Fruit fly (Drosophila melanogaster) whole organism, embryonic: ENCODE data around the gene CG44006.

ENCODE experiments used
- Asciz ChIP-seq: fragments of 200-800 bp; sonication (Bioruptor generic); optimal IDR thresholded peaks from 2 replicates; lab custom pipeline; 2017; ENCODE audit warnings: missing biosample characterization, mild to moderate bottlenecking, missing genetic modification characterization, missing genetic modification reagents
- Bteb2 ChIP-seq: fragments of 200-800 bp; sonication (Bioruptor generic); optimal IDR thresholded peaks from 2 replicates; lab custom pipeline; 2016; ENCODE audit warnings: missing biosample characterization, missing genetic modification characterization
- CG10979 ChIP-seq: fragments of 200-800 bp; sonication (Bioruptor generic); optimal IDR thresholded peaks from 2 replicates; lab custom pipeline; 2018; ENCODE audit warnings: missing biosample characterization, mild to moderate bottlenecking, missing genetic modification characterization, moderate library complexity
- CG11085 ChIP-seq: fragments of 200-800 bp; sonication (Bioruptor generic); IDR thresholded peaks from 2 replicates; pipeline ENCODE4 v1.3.6; 2022; ENCODE audit warnings: missing biosample characterization, missing genetic modification characterization
- CG11398 ChIP-seq: fragments of 200-800 bp; sonication (Bioruptor generic); optimal IDR thresholded peaks from 2 replicates; lab custom pipeline; 2016; ENCODE audit warnings: missing biosample characterization, missing genetic modification characterization
- CG11504 ChIP-seq: fragments of 200-800 bp; sonication (Bioruptor generic); optimal IDR thresholded peaks from 3 replicates; lab custom pipeline; 2019; ENCODE audit warnings: missing biosample characterization, mild to moderate bottlenecking, missing genetic modification characterization, moderate library complexity
- CG12391 ChIP-seq: fragments of 200-800 bp; sonication (Bioruptor generic); optimal IDR thresholded peaks from 3 replicates; lab custom pipeline; 2018; ENCODE audit warnings: missing biosample characterization, mild to moderate bottlenecking, missing genetic modification characterization, moderate library complexity
- CG17359 ChIP-seq: fragments of 200-800 bp; sonication (Bioruptor generic); optimal IDR thresholded peaks from 3 replicates; lab custom pipeline; 2018; ENCODE audit warnings: missing biosample characterization, mild to moderate bottlenecking, missing genetic modification characterization, moderate library complexity
- CG17612 ChIP-seq: fragments of 200-800 bp; sonication (Bioruptor generic); IDR thresholded peaks from 2 replicates; pipeline ENCODE4 v1.3.6; 2022; ENCODE audit warnings: missing biosample characterization, missing genetic modification characterization
- CG18011 ChIP-seq: fragments of 200-800 bp; sonication (Bioruptor generic); optimal IDR thresholded peaks from 2 replicates; lab custom pipeline; 2017; ENCODE audit warnings: missing biosample characterization, missing genetic modification characterization, mild to moderate bottlenecking, moderate library complexity, missing genotype
- CG18262 ChIP-seq: fragments of 200-800 bp; optimal IDR thresholded peaks from 3 replicates; lab custom pipeline; 2019; ENCODE audit warnings: missing biosample characterization, mild to moderate bottlenecking, missing genetic modification characterization, moderate library complexity
- CG3838 ChIP-seq: fragments of 200-800 bp; sonication (Bioruptor generic); optimal IDR thresholded peaks from 3 replicates; lab custom pipeline; 2016; ENCODE audit warnings: missing biosample characterization, missing genetic modification characterization
- CG3847 ChIP-seq: fragments of 200-800 bp; sonication (Bioruptor generic); IDR thresholded peaks from 2 replicates; pipeline ENCODE4 v1.3.6; 2022; ENCODE audit warnings: missing biosample characterization, missing genetic modification characterization
- CG4707 ChIP-seq: fragments of 200-800 bp; sonication (Bioruptor generic); optimal IDR thresholded peaks from 2 replicates; lab custom pipeline; 2018; ENCODE audit warnings: missing biosample characterization, mild to moderate bottlenecking, missing genetic modification characterization, moderate library complexity
- CG4820 ChIP-seq: fragments of 200-800 bp; sonication (Bioruptor generic); optimal IDR thresholded peaks from 3 replicates; lab custom pipeline; 2016; ENCODE audit warnings: missing biosample characterization, missing genetic modification characterization
- CG6854 ChIP-seq: fragments of 200-800 bp; sonication (Bioruptor generic); optimal IDR thresholded peaks from 3 replicates; lab custom pipeline; 2017; ENCODE audit warnings: missing biosample characterization, mild to moderate bottlenecking, missing genetic modification characterization
- CG8478 ChIP-seq: fragments of >200 bp; optimal IDR thresholded peaks from 2 replicates; lab custom pipeline; 2018
- CG9932 ChIP-seq: fragments of 200-800 bp; sonication (Bioruptor generic); IDR thresholded peaks from 2 replicates; pipeline ENCODE4 v1.3.6; 2022; ENCODE audit warnings: missing biosample characterization, missing genetic modification characterization
- D ChIP-seq, 2 experiments: fragments of 200-800 bp in 1 of 2; fragments of >200 bp in 1 of 2; sonication (Bioruptor generic) in 1 of 2; optimal IDR thresholded peaks; 2 replicates in 1 of 2; 3 replicates in 1 of 2; lab custom pipeline; 2017; ENCODE audit warnings: mild to moderate bottlenecking in 1 of 2, missing biosample characterization in 1 of 2, missing genetic modification characterization in 1 of 2, missing genetic modification reagents in 1 of 2
- Dek ChIP-seq: fragments of 200-800 bp; sonication (Bioruptor generic); optimal IDR thresholded peaks from 3 replicates; lab custom pipeline; 2019; ENCODE audit warnings: missing biosample characterization, mild to moderate bottlenecking, missing genetic modification characterization, moderate library complexity
- Doc2 ChIP-seq: fragments of 200-800 bp; sonication (Bioruptor generic); IDR thresholded peaks from 2 replicates; pipeline ENCODE4 v1.3.6; 2022; ENCODE audit warnings: missing biosample characterization, missing genetic modification characterization
- Ets97D ChIP-seq: fragments of 200-800 bp; sonication (Bioruptor generic); optimal IDR thresholded peaks from 3 replicates; lab custom pipeline; 2016; ENCODE audit warnings: missing biosample characterization, missing genetic modification characterization
- H2.0 ChIP-seq: fragments of 200-800 bp; sonication (Bioruptor generic); IDR thresholded peaks from 2 replicates; pipeline ENCODE4 v1.3.6; 2022; ENCODE audit warnings: missing biosample characterization, missing genetic modification characterization
- Nf-YB ChIP-seq: fragments of 200-800 bp; sonication (Bioruptor generic); optimal IDR thresholded peaks from 3 replicates; lab custom pipeline; 2019; ENCODE audit warnings: missing biosample characterization, mild to moderate bottlenecking, missing genetic modification characterization, moderate library complexity
- Sox100B ChIP-seq: fragments of 200-800 bp; sonication (Bioruptor generic); optimal IDR thresholded peaks from 3 replicates; lab custom pipeline; 2018; ENCODE audit warnings: missing biosample characterization, mild to moderate bottlenecking, missing genetic modification characterization
- Sox102F ChIP-seq: fragments of 200-800 bp; sonication (Bioruptor generic); optimal IDR thresholded peaks from 2 replicates; lab custom pipeline; 2018; ENCODE audit warnings: missing biosample characterization, mild to moderate bottlenecking, missing genetic modification characterization, moderate library complexity
- Spps ChIP-seq: fragments of 200-800 bp; sonication (Bioruptor generic); optimal IDR thresholded peaks from 2 replicates; lab custom pipeline; 2018; ENCODE audit warnings: missing biosample characterization, mild to moderate bottlenecking, missing genetic modification characterization
- Sry-β ChIP-seq: fragments of 200-800 bp; sonication (Bioruptor generic); optimal IDR thresholded peaks from 2 replicates; lab custom pipeline; 2018; ENCODE audit warnings: missing biosample characterization, mild to moderate bottlenecking, missing genetic modification characterization, moderate library complexity
- ac ChIP-seq: fragments of 200-800 bp; sonication (Bioruptor generic); optimal IDR thresholded peaks from 3 replicates; lab custom pipeline; 2017; ENCODE audit warnings: missing biosample characterization, mild to moderate bottlenecking, missing genetic modification characterization
- ase ChIP-seq: fragments of 200-800 bp; sonication (Bioruptor generic); IDR thresholded peaks from 3 replicates; pipeline ENCODE4 v1.3.6; 2022; ENCODE audit warnings: missing biosample characterization, missing genetic modification characterization
- bowl ChIP-seq: fragments of 200-800 bp; sonication (Bioruptor generic); IDR thresholded peaks from 2 replicates; pipeline ENCODE4 v1.3.6; 2022; ENCODE audit warnings: missing biosample characterization, missing genetic modification characterization
- bsh ChIP-seq, 2 experiments: fragments of 200-800 bp; sonication (Bioruptor generic); optimal IDR thresholded peaks; 2 replicates each; lab custom pipeline; 2017 to 2018; ENCODE audit warnings: mild to moderate bottlenecking in 2 of 2, missing biosample characterization in 2 of 2, missing genetic modification characterization in 2 of 2, moderate library complexity in 1 of 2
- cato ChIP-seq: fragments of 200-800 bp; sonication (Bioruptor generic); optimal IDR thresholded peaks from 2 replicates; lab custom pipeline; 2016; ENCODE audit warnings: missing biosample characterization, missing genetic modification characterization, borderline replicate concordance
- ci ChIP-seq: fragments of 200-800 bp; sonication (Bioruptor generic); IDR thresholded peaks from 3 replicates; pipeline ENCODE4 v1.3.6; 2022; ENCODE audit warnings: missing biosample characterization, missing genetic modification characterization
- crp ChIP-seq, 2 experiments: fragments of 200-800 bp; sonication (Bioruptor generic); optimal IDR thresholded peaks; 2 replicates in 1 of 2; 3 replicates in 1 of 2; lab custom pipeline; 2017; ENCODE audit warnings: missing biosample characterization in 2 of 2, missing genetic modification characterization in 2 of 2, mild to moderate bottlenecking in 1 of 2, moderate library complexity in 1 of 2
- cwo ChIP-seq: fragments of 200-800 bp; sonication (Bioruptor generic); optimal IDR thresholded peaks from 3 replicates; lab custom pipeline; 2017; ENCODE audit warnings: missing biosample characterization, missing genetic modification characterization, mild to moderate bottlenecking, moderate library complexity, missing genetic modification reagents
- fd3F ChIP-seq: fragments of 200-800 bp; sonication (Bioruptor generic); optimal IDR thresholded peaks from 2 replicates; lab custom pipeline; 2018; ENCODE audit warnings: missing biosample characterization, mild to moderate bottlenecking, missing genetic modification characterization, moderate library complexity
- fru ChIP-seq: fragments of >200 bp; optimal IDR thresholded peaks from 2 replicates; lab custom pipeline; 2017
- gce ChIP-seq: fragments of 200-800 bp; sonication (Bioruptor generic); IDR thresholded peaks from 3 replicates; pipeline ENCODE4 v1.3.6; 2022; ENCODE audit warnings: missing biosample characterization, missing genetic modification characterization
- gcm2 ChIP-seq: fragments of 200-800 bp; sonication (Bioruptor generic); optimal IDR thresholded peaks from 2 replicates; lab custom pipeline; 2016; ENCODE audit warnings: missing biosample characterization, missing genetic modification characterization
- hb ChIP-seq: fragments of 200-800 bp; sonication (Bioruptor generic); IDR thresholded peaks from 3 replicates; pipeline ENCODE4 v1.3.6; 2022; ENCODE audit warnings: missing biosample characterization, missing genetic modification characterization; ENCODE audit not compliant: partially characterized antibody
- kay ChIP-seq: fragments of 200-800 bp; sonication (Bioruptor generic); optimal IDR thresholded peaks from 2 replicates; lab custom pipeline; 2016; ENCODE audit warnings: missing biosample characterization, missing genetic modification characterization
- klu ChIP-seq: fragments of 200-800 bp; sonication (Bioruptor generic); IDR thresholded peaks from 2 replicates; pipeline ENCODE4 v1.3.6; 2022; ENCODE audit warnings: missing biosample characterization, missing genetic modification characterization
- lab ChIP-seq: fragments of 200-800 bp; sonication (Bioruptor generic); optimal IDR thresholded peaks from 3 replicates; lab custom pipeline; 2017; ENCODE audit warnings: missing biosample characterization, missing genetic modification characterization, mild to moderate bottlenecking, moderate library complexity, missing genetic modification reagents
- lmd ChIP-seq: fragments of 200-800 bp; sonication (Bioruptor generic); IDR thresholded peaks from 2 replicates; pipeline ENCODE4 v1.3.6; 2022; ENCODE audit warnings: missing biosample characterization, missing genetic modification characterization
- schlank ChIP-seq: fragments of 200-800 bp; sonication (Bioruptor generic); optimal IDR thresholded peaks from 2 replicates; lab custom pipeline; 2018; ENCODE audit warnings: missing biosample characterization, mild to moderate bottlenecking, missing genetic modification characterization
- slou ChIP-seq: fragments of 200-800 bp; sonication (Bioruptor generic); optimal IDR thresholded peaks from 3 replicates; lab custom pipeline; 2016; ENCODE audit warnings: missing biosample characterization, missing genetic modification characterization
- sob ChIP-seq: fragments of 200-800 bp; sonication (Bioruptor generic); IDR thresholded peaks from 2 replicates; pipeline ENCODE4 v1.3.6; 2022; ENCODE audit warnings: missing biosample characterization, missing genetic modification characterization
- ssp ChIP-seq: fragments of 200-800 bp; sonication (Bioruptor generic); IDR thresholded peaks from 2 replicates; pipeline ENCODE4 v1.3.6; 2022; ENCODE audit warnings: missing biosample characterization, missing genetic modification characterization
- twi ChIP-seq: fragments of 200-800 bp; optimal IDR thresholded peaks from 2 replicates; lab custom pipeline; 2019; ENCODE audit warnings: missing biosample characterization, mild to moderate bottlenecking, missing genetic modification characterization, moderate library complexity

Gene CG44006

dm6 chr3L:18077649-18078417 is 7.9 kb upstream of the CG44006 start (continued):
- TF ChIP-seq Dek (tag; lab: Kevin White, UChicago) (no peak), Spps (no peak), hb (no peak), CG3847 (GFP tag; lab: Robert Waterston, UW) (no peak), CG6854 (no peak), crp (GFP tag; optimal IDR thresholded peaks at IDR 0.05; lab: Kevin White, UChicago) (no peak), ase (GFP tag; lab: Robert Waterston, UW) (no peak), CG11398 (no peak), Sox100B (peak; percentile 69), CG4707 (GFP tag; lab: Kevin White, UChicago) (no peak), cwo (GFP tag; lab: Kevin White, UChicago) (peak; percentile 83), H2.0 (peak; percentile 32; the same call in 1 of the 2 replicates), fru (lab: Kevin White, UChicago) (no peak), CG17359 (tag; lab: Kevin White, UChicago) (no peak), CG8478 (no peak), Sox102F (GFP tag; lab: Kevin White, UChicago) (peak; percentile 41), fd3F (GFP tag; lab: Kevin White, UChicago) (no peak), ac (GFP tag; lab: Kevin White, UChicago) (no peak), CG18011 (GFP tag; lab: Kevin White, UChicago) (no peak), CG11085 (GFP tag; lab: Robert Waterston, UW) (no peak), sob (GFP tag; lab: Robert Waterston, UW) (no peak), D (optimal IDR thresholded peaks at IDR 0.05; lab: Kevin White, UChicago) (no peak), D (GFP tag; optimal IDR thresholded peaks at IDR 0.05; lab: Kevin White, UChicago) (peak; percentile 36), CG12391 (no peak), ssp (no peak), Doc2 (no peak), bowl (GFP tag; lab: Robert Waterston, UW) (no peak), cato (GFP tag; lab: Kevin White, UChicago) (no peak), lab (GFP tag; lab: Kevin White, UChicago) (peak; percentile 19), CG10979 (no peak), CG4820 (GFP tag; lab: Kevin White, UChicago) (no peak), CG9932 (GFP tag; lab: Robert Waterston, UW) (no peak), CG17612 (GFP tag; lab: Robert Waterston, UW) (no peak), schlank (tag; lab: Kevin White, UChicago) (no peak), CG3838 (GFP tag; lab: Kevin White, UChicago) (no peak), klu (no peak), kay (no peak), Bteb2 (GFP tag; lab: Kevin White, UChicago) (no peak), Sry-β (GFP tag; lab: Kevin White, UChicago) (no peak), gcm2 (no peak), Ets97D (no peak), bsh (GFP tag; optimal IDR thresholded peaks at IDR 0.05; lab: Kevin White, UChicago) (peak in 1 of 2 experiments; percentile 97), Asciz (GFP tag; lab: Kevin White, UChicago) (peak; percentile 11), CG11504 (tag; lab: Kevin White, UChicago) (no peak), twi (tag; lab: Kevin White, UChicago) (no peak), Nf-YB (GFP tag; lab: Kevin White, UChicago) (no peak), lmd (GFP tag; lab: Robert Waterston, UW) (no peak; the same call in 1 of the 2 replicates), slou (GFP tag; lab: Kevin White, UChicago) (no peak), ci (GFP tag; lab: Robert Waterston, UW) (no peak), CG18262 (tag; lab: Kevin White, UChicago) (peak; percentile 62), gce (no peak)
